Worm (Caenorhabditis elegans): Measurements from ENCODE around the gene R02F11.11.

R02F11.11 gene

ce11 chrV:4818563-4818962, 26.9 kb downstream of the R02F11.11 start, which contains the start of gene ccep-97:
Gene ccep-97, minus strand, starts transcription at chrV:4818663.
- no peak for TF ChIP-seq W03F9.2 (tag; optimal IDR thresholded peaks at IDR 0.05)
- TF ChIP-seq dao-5 (tag; optimal IDR thresholded peaks at IDR 0.05): no peak
- TF ChIP-seq him-1 (tag; optimal IDR thresholded peaks at IDR 0.05): no peak

ce11 chrV:4820601-4821000, 28.9 kb downstream of the R02F11.11 start:
- TF ChIP-seq W03F9.2 (tag; optimal IDR thresholded peaks at IDR 0.05) (no peak), him-1 (tag; optimal IDR thresholded peaks at IDR 0.05) (no peak), dao-5 (tag; optimal IDR thresholded peaks at IDR 0.05) (no peak)

- TF ChIP-seq W03F9.2 (tag; optimal IDR thresholded peaks at IDR 0.05) (no peak), dao-5 (tag; optimal IDR thresholded peaks at IDR 0.05) (no peak), him-1 (tag; optimal IDR thresholded peaks at IDR 0.05) (no peak)
Observed at ce11 chrV:4823323-4823682, 31.6 kb downstream of the R02F11.11 start, which contains the start of gene adss-1. Gene adss-1, minus strand, starts transcription at chrV:4823423.

ce11 chrV:4823683-4824391, 32.2 kb downstream of the R02F11.11 start:
- TF ChIP-seq dao-5 (tag; optimal IDR thresholded peaks at IDR 0.05): no peak
- peak; percentile 0 for TF ChIP-seq him-1 (tag; optimal IDR thresholded peaks at IDR 0.05)
- TF ChIP-seq W03F9.2 (tag; optimal IDR thresholded peaks at IDR 0.05): peak; percentile 11

- TF ChIP-seq him-1 (tag; optimal IDR thresholded peaks at IDR 0.05) (peak; percentile 14), W03F9.2 (tag; optimal IDR thresholded peaks at IDR 0.05) (peak; percentile 93), dao-5 (tag; optimal IDR thresholded peaks at IDR 0.05) (no peak)
Observed at ce11 chrV:4826710-4827380, 35.2 kb downstream of the R02F11.11 start, which contains the start of the genes hsp-6 and C37H5.5. Gene hsp-6, minus strand, starts transcription at chrV:4826760. Gene C37H5.5, plus strand, starts transcription at chrV:4827360.

- TF ChIP-seq him-1 (tag; optimal IDR thresholded peaks at IDR 0.05): no peak
- TF ChIP-seq W03F9.2 (tag; optimal IDR thresholded peaks at IDR 0.05): no peak
- no peak for TF ChIP-seq dao-5 (tag; optimal IDR thresholded peaks at IDR 0.05)
Observed at ce11 chrV:4834277-4834676, 42.6 kb downstream of the R02F11.11 start, which contains the start of gene C37H5.14. Gene C37H5.14, minus strand, starts transcription at chrV:4834377.

ce11 chrV:4839913-4840312, 48.2 kb downstream of the R02F11.11 start, which contains the start of gene nas-9:
Gene nas-9, minus strand, starts transcription at chrV:4840013.
- TF ChIP-seq dao-5 (tag; optimal IDR thresholded peaks at IDR 0.05): no peak
- no peak for TF ChIP-seq him-1 (tag; optimal IDR thresholded peaks at IDR 0.05)
- no peak for TF ChIP-seq W03F9.2 (tag; optimal IDR thresholded peaks at IDR 0.05)

- TF ChIP-seq dao-5 (tag; optimal IDR thresholded peaks at IDR 0.05) (no peak), him-1 (tag; optimal IDR thresholded peaks at IDR 0.05) (no peak), W03F9.2 (tag; optimal IDR thresholded peaks at IDR 0.05) (no peak)
Observed at ce11 chrV:4841179-4841578, 49.5 kb downstream of the R02F11.11 start, which contains the start of gene cwp-1. Gene cwp-1, minus strand, starts transcription at chrV:4841279.

ce11 chrV:4842544-4842943, 50.9 kb downstream of the R02F11.11 start, which contains the start of the genes cwp-2 and cwp-3:
Gene cwp-2, minus strand, starts transcription at chrV:4842644.
Gene cwp-3, plus strand, starts transcription at chrV:4842836.
- no peak for TF ChIP-seq W03F9.2 (tag; optimal IDR thresholded peaks at IDR 0.05)
- no peak for TF ChIP-seq dao-5 (tag; optimal IDR thresholded peaks at IDR 0.05)
- no peak for TF ChIP-seq him-1 (tag; optimal IDR thresholded peaks at IDR 0.05)
